Fruit fly (Drosophila melanogaster) whole organism, embryonic: ENCODE measurements around the gene lok.
A peak's percentile ranks its signal among the peaks of the same experiment; 100 is the strongest.

ENCODE experiments used
- Atf-2 ChIP-seq: fragments of 200-800 bp; sonication (Bioruptor generic); optimal IDR thresholded peaks from 2 replicates; lab custom pipeline; 2016; ENCODE audit warnings: missing biosample characterization, missing genetic modification characterization
- Blimp-1 ChIP-seq: fragments of 200-800 bp; sonication (Bioruptor generic); optimal IDR thresholded peaks from 3 replicates; lab custom pipeline; 2018; ENCODE audit warnings: missing biosample characterization, missing genetic modification characterization, mild to moderate bottlenecking, moderate library complexity, missing genetic modification reagents
- Bteb2 ChIP-seq: fragments of 200-800 bp; sonication (Bioruptor generic); optimal IDR thresholded peaks from 2 replicates; lab custom pipeline; 2016; ENCODE audit warnings: missing biosample characterization, missing genetic modification characterization
- C15 ChIP-seq: fragments of 200-800 bp; sonication (Bioruptor generic); IDR thresholded peaks from 3 replicates; pipeline ENCODE4 v1.3.6; 2022; ENCODE audit warnings: missing biosample characterization, missing genetic modification characterization
- CG10366 ChIP-seq: fragments of 200-800 bp; sonication (Bioruptor generic); IDR thresholded peaks from 2 replicates; pipeline ENCODE4 v1.3.6; 2022; ENCODE audit warnings: missing biosample characterization, missing genetic modification characterization
- CG10543 ChIP-seq: fragments of 200-800 bp; sonication (Bioruptor generic); optimal IDR thresholded peaks from 3 replicates; lab custom pipeline; 2017; ENCODE audit warnings: missing biosample characterization, mild to moderate bottlenecking, missing genetic modification characterization, moderate library complexity
- CG10654 ChIP-seq: fragments of 200-800 bp; sonication (Bioruptor generic); optimal IDR thresholded peaks from 2 replicates; lab custom pipeline; 2016; ENCODE audit warnings: missing biosample characterization, missing genetic modification characterization
- CG11504 ChIP-seq: fragments of 200-800 bp; sonication (Bioruptor generic); optimal IDR thresholded peaks from 3 replicates; lab custom pipeline; 2019; ENCODE audit warnings: missing biosample characterization, mild to moderate bottlenecking, missing genetic modification characterization, moderate library complexity
- CG1233 ChIP-seq: fragments of 200-800 bp; sonication (Bioruptor generic); optimal IDR thresholded peaks from 4 replicates; lab custom pipeline; 2018; ENCODE audit warnings: missing biosample characterization, mild to moderate bottlenecking, missing genetic modification characterization
- CG12769 ChIP-seq: fragments of 200-800 bp; sonication (Bioruptor generic); optimal IDR thresholded peaks from 2 replicates; lab custom pipeline; 2019; ENCODE audit warnings: missing biosample characterization, mild to moderate bottlenecking, missing genetic modification characterization, moderate library complexity
- CG15514 ChIP-seq: fragments of 200-800 bp; sonication (Bioruptor generic); optimal IDR thresholded peaks from 3 replicates; lab custom pipeline; 2017; ENCODE audit warnings: missing biosample characterization, missing genetic modification characterization, mild to moderate bottlenecking, moderate library complexity, missing genetic modification reagents
- CG1602 ChIP-seq: fragments of 200-800 bp; sonication (Bioruptor generic); optimal IDR thresholded peaks from 3 replicates; lab custom pipeline; 2016; ENCODE audit warnings: missing biosample characterization, missing genetic modification characterization
- CG17328 ChIP-seq: fragments of 200-800 bp; sonication (Bioruptor generic); IDR thresholded peaks from 2 replicates; pipeline ENCODE4 v1.3.6; 2022; ENCODE audit warnings: missing biosample characterization, missing genetic modification characterization
- CG17361 ChIP-seq: fragments of 200-800 bp; sonication (Bioruptor generic); IDR thresholded peaks from 3 replicates; pipeline ENCODE4 v1.3.6; 2022; ENCODE audit warnings: missing biosample characterization, missing genetic modification characterization
- CG18764 ChIP-seq: fragments of 200-800 bp; sonication (Bioruptor generic); optimal IDR thresholded peaks from 3 replicates; lab custom pipeline; 2016; ENCODE audit warnings: missing biosample characterization, missing genetic modification characterization
- CG2129 ChIP-seq: fragments of 200-800 bp; sonication (Bioruptor generic); IDR thresholded peaks from 2 replicates; pipeline ENCODE4 v1.3.6; 2022; ENCODE audit warnings: missing biosample characterization, missing genetic modification characterization; ENCODE audit not compliant: partially characterized antibody
- CG2712 ChIP-seq: fragments of 200-800 bp; optimal IDR thresholded peaks from 3 replicates; lab custom pipeline; 2019; ENCODE audit warnings: missing biosample characterization, mild to moderate bottlenecking, missing genetic modification characterization, moderate library complexity
- CG33557 ChIP-seq: fragments of 200-800 bp; sonication (Bioruptor generic); optimal IDR thresholded peaks from 2 replicates; lab custom pipeline; 2019; ENCODE audit warnings: missing biosample characterization, mild to moderate bottlenecking, missing genetic modification characterization, moderate library complexity
- CG3847 ChIP-seq: fragments of 200-800 bp; sonication (Bioruptor generic); IDR thresholded peaks from 2 replicates; pipeline ENCODE4 v1.3.6; 2022; ENCODE audit warnings: missing biosample characterization, missing genetic modification characterization
- CG43689 ChIP-seq: fragments of 200-800 bp; sonication (Bioruptor generic); IDR thresholded peaks from 2 replicates; pipeline ENCODE4 v1.3.6; 2022; ENCODE audit warnings: missing biosample characterization, missing genetic modification characterization
- CG4617 ChIP-seq: fragments of 200-800 bp; sonication (Bioruptor generic); optimal IDR thresholded peaks from 3 replicates; lab custom pipeline; 2016; ENCODE audit warnings: missing biosample characterization, missing genetic modification characterization, borderline replicate concordance
- CG4730 ChIP-seq: fragments of 200-800 bp; sonication (Bioruptor generic); IDR thresholded peaks from 2 replicates; pipeline ENCODE4 v1.3.6; 2022; ENCODE audit warnings: missing biosample characterization, missing genetic modification characterization
- CG6689 ChIP-seq: fragments of 200-800 bp; sonication (Bioruptor generic); IDR thresholded peaks from 2 replicates; pipeline ENCODE4 v1.3.6; 2022; ENCODE audit warnings: missing biosample characterization, missing genetic modification characterization
- CG9932 ChIP-seq: fragments of 200-800 bp; sonication (Bioruptor generic); IDR thresholded peaks from 2 replicates; pipeline ENCODE4 v1.3.6; 2022; ENCODE audit warnings: missing biosample characterization, missing genetic modification characterization
- Drgx ChIP-seq: fragments of 200-800 bp; sonication (Bioruptor generic); IDR thresholded peaks from 2 replicates; pipeline ENCODE4 v1.3.6; 2022; ENCODE audit warnings: missing biosample characterization, missing genetic modification characterization
- ERR ChIP-seq: fragments of 200-800 bp; sonication (Bioruptor generic); optimal IDR thresholded peaks from 2 replicates; lab custom pipeline; 2016; ENCODE audit warnings: missing biosample characterization, missing genetic modification characterization
- Fer1 ChIP-seq: fragments of 200-800 bp; sonication (Bioruptor generic); optimal IDR thresholded peaks from 2 replicates; lab custom pipeline; 2017; ENCODE audit warnings: missing biosample characterization, mild to moderate bottlenecking, missing genetic modification characterization
- Fer2 ChIP-seq: fragments of 200-800 bp; sonication (Bioruptor generic); optimal IDR thresholded peaks from 2 replicates; lab custom pipeline; 2018; ENCODE audit warnings: missing biosample characterization, mild to moderate bottlenecking, missing genetic modification characterization, moderate library complexity
- Fer3 ChIP-seq: fragments of 200-800 bp; sonication (Bioruptor generic); optimal IDR thresholded peaks from 2 replicates; lab custom pipeline; 2018; ENCODE audit warnings: missing biosample characterization, mild to moderate bottlenecking, missing genetic modification characterization, moderate library complexity
- H15 ChIP-seq: fragments of 200-800 bp; sonication (Bioruptor generic); IDR thresholded peaks from 3 replicates; pipeline ENCODE4 v1.3.6; 2022; ENCODE audit warnings: missing biosample characterization, missing genetic modification characterization
- Hr51 ChIP-seq, 2 experiments: fragments of 200-800 bp; sonication (Bioruptor generic); optimal IDR thresholded peaks; 2 replicates in 1 of 2; 3 replicates in 1 of 2; lab custom pipeline; 2016 to 2018; ENCODE audit warnings: missing biosample characterization in 2 of 2, missing genetic modification characterization in 2 of 2, mild to moderate bottlenecking in 1 of 2, moderate library complexity in 1 of 2
- Ptx1 ChIP-seq: fragments of 200-800 bp; sonication (Bioruptor generic); IDR thresholded peaks from 2 replicates; pipeline ENCODE4 v1.3.6; 2022; ENCODE audit warnings: missing biosample characterization, missing genetic modification characterization
- Side ChIP-seq: fragments of 200-800 bp; sonication (Bioruptor generic); optimal IDR thresholded peaks from 2 replicates; lab custom pipeline; 2016; ENCODE audit warnings: missing biosample characterization, missing genetic modification characterization
- Taf1 ChIP-seq: fragments of 200-800 bp; sonication (Bioruptor generic); IDR thresholded peaks from 2 replicates; pipeline ENCODE4 v1.3.6; 2022; ENCODE audit warnings: missing biosample characterization, missing genetic modification characterization
- Usf ChIP-seq: fragments of 200-800 bp; sonication (Bioruptor generic); optimal IDR thresholded peaks from 2 replicates; lab custom pipeline; 2017; ENCODE audit warnings: missing genotype, missing biosample characterization, missing genetic modification characterization
- abd-A ChIP-seq: fragments of 200-800 bp; sonication (Bioruptor generic); optimal IDR thresholded peaks from 3 replicates; lab custom pipeline; 2019; ENCODE audit warnings: missing biosample characterization, mild to moderate bottlenecking, missing genetic modification characterization, moderate library complexity
- ase ChIP-seq: fragments of 200-800 bp; sonication (Bioruptor generic); IDR thresholded peaks from 3 replicates; pipeline ENCODE4 v1.3.6; 2022; ENCODE audit warnings: missing biosample characterization, missing genetic modification characterization
- bigmax ChIP-seq: fragments of 200-800 bp; sonication (Bioruptor generic); optimal IDR thresholded peaks from 2 replicates; lab custom pipeline; 2018; ENCODE audit warnings: missing biosample characterization, mild to moderate bottlenecking, missing genetic modification characterization
- cato ChIP-seq: fragments of 200-800 bp; sonication (Bioruptor generic); optimal IDR thresholded peaks from 2 replicates; lab custom pipeline; 2016; ENCODE audit warnings: missing biosample characterization, missing genetic modification characterization, borderline replicate concordance
- ewg ChIP-seq: fragments of 200-800 bp; sonication (Bioruptor generic); optimal IDR thresholded peaks from 3 replicates; lab custom pipeline; 2017; ENCODE audit warnings: mild to moderate bottlenecking, missing biosample characterization, missing genetic modification reagents, missing genetic modification characterization
- ham ChIP-seq: fragments of 200-800 bp; sonication (Bioruptor generic); IDR thresholded peaks from 2 replicates; pipeline ENCODE4 v1.3.6; 2022; ENCODE audit warnings: missing biosample characterization, missing genetic modification characterization
- kay ChIP-seq: fragments of 200-800 bp; sonication (Bioruptor generic); optimal IDR thresholded peaks from 2 replicates; lab custom pipeline; 2016; ENCODE audit warnings: missing biosample characterization, missing genetic modification characterization
- mam ChIP-seq: fragments of 200-800 bp; sonication (Bioruptor generic); optimal IDR thresholded peaks from 3 replicates; lab custom pipeline; 2016; ENCODE audit warnings: missing biosample characterization, missing genetic modification characterization
- pros ChIP-seq: fragments of 200-800 bp; sonication (Bioruptor generic); optimal IDR thresholded peaks from 3 replicates; lab custom pipeline; 2019; ENCODE audit warnings: missing biosample characterization, mild to moderate bottlenecking, missing genetic modification characterization, moderate library complexity
- scrt ChIP-seq: fragments of 200-800 bp; sonication (Bioruptor generic); optimal IDR thresholded peaks from 2 replicates; lab custom pipeline; 2018; ENCODE audit warnings: missing biosample characterization, mild to moderate bottlenecking, missing genetic modification characterization, moderate library complexity
- seq ChIP-seq: fragments of 200-800 bp; sonication (Bioruptor generic); IDR thresholded peaks from 2 replicates; pipeline ENCODE4 v1.3.6; 2022; ENCODE audit warnings: missing biosample characterization, missing genetic modification characterization
- sim ChIP-seq: fragments of 200-800 bp; sonication (Bioruptor generic); IDR thresholded peaks from 2 replicates; pipeline ENCODE4 v1.3.6; 2022; ENCODE audit warnings: missing biosample characterization, missing genetic modification characterization
- sisA ChIP-seq: fragments of 200-800 bp; sonication (Bioruptor generic); IDR thresholded peaks from 2 replicates; pipeline ENCODE4 v1.3.6; 2022; ENCODE audit warnings: missing biosample characterization, missing genetic modification characterization
- zf30C ChIP-seq: fragments of 200-800 bp; sonication (Bioruptor generic); optimal IDR thresholded peaks from 3 replicates; lab custom pipeline; 2018; ENCODE audit warnings: missing biosample characterization, mild to moderate bottlenecking, missing genetic modification characterization

The lok gene

DNA sequence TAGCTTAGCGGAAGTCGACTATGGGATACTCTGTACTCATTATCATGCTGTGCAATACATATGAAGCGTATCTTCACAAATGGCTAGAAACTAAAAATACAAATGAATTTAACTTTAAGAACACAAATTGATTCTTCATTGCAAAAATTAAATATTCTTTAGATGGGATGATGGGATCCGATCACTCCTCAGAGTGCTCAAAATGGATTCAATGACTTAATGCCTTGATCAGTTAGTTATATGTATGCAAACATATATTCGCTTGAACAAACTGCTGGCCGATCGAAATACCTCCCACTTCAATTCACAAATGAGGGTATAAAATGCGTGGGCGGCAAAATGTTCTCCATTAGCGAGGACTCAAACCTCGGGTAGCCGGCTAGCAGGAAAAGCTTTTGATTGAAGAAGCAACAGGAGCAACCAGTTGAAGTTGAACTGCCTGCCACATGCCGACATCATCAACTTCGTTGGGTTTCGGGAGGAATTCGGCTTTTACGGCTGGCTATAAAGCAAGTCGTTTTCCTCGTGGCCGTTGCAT, 33.8 kb upstream of the lok start, which contains the start of gene sNPF (continued):
- TF ChIP-seq CG3847 (GFP tag; lab: Robert Waterston, UW) (0 out of 2 replicates have a peak, but pooled peaks have one; percentile 33), sisA (GFP tag; lab: Robert Waterston, UW) (no peak), CG17361 (no peak), Bteb2 (GFP tag; lab: Kevin White, UChicago) (peak; percentile 40), ase (GFP tag; lab: Robert Waterston, UW) (no peak), CG17328 (GFP tag; lab: Robert Waterston, UW) (no peak), ewg (peak; percentile 8), Side (GFP tag; lab: Kevin White, UChicago) (no peak), C15 (GFP tag; lab: Robert Waterston, UW) (no peak), cato (peak; percentile 15), pros (GFP tag; lab: Kevin White, UChicago) (no peak), sim (GFP tag; lab: Robert Waterston, UW) (no peak), Ptx1 (peak; percentile 61), CG10543 (peak; percentile 47), Taf1 (GFP tag; lab: Robert Waterston, UW) (no peak), zf30C (GFP tag; lab: Kevin White, UChicago) (no peak), CG4617 (GFP tag; lab: Kevin White, UChicago) (no peak), mam (GFP tag; lab: Kevin White, UChicago) (peak; percentile 65)

- TF ChIP-seq sisA (GFP tag; lab: Robert Waterston, UW) = no peak
- TF ChIP-seq Atf-2 (GFP tag; lab: Kevin White, UChicago) = no peak
- no peak for TF ChIP-seq Bteb2 (GFP tag; lab: Kevin White, UChicago)
- no peak for TF ChIP-seq Blimp-1
- no peak for TF ChIP-seq CG11504
- TF ChIP-seq kay (GFP tag; lab: Kevin White, UChicago) = no peak
- TF ChIP-seq CG15514 (GFP tag; lab: Kevin White, UChicago) = peak; percentile 17
- no peak for TF ChIP-seq Fer1 (GFP tag; lab: Kevin White, UChicago)
- no peak for TF ChIP-seq CG6689 (GFP tag; lab: Robert Waterston, UW)
- no peak for TF ChIP-seq Fer3 (tag; lab: Kevin White, UChicago)
- TF ChIP-seq CG1233 (GFP tag; lab: Kevin White, UChicago) = no peak
- no peak for TF ChIP-seq CG33557
- no peak for TF ChIP-seq CG10366
- TF ChIP-seq ERR (GFP tag; lab: Kevin White, UChicago) = no peak
- no peak for TF ChIP-seq Usf
- TF ChIP-seq CG10654 (GFP tag; lab: Kevin White, UChicago) = no peak
- no peak for TF ChIP-seq H15 (GFP tag; lab: Robert Waterston, UW)
- no peak for TF ChIP-seq CG2129 (GFP tag; lab: Robert Waterston, UW)
- no peak for TF ChIP-seq Fer2 (tag; lab: Kevin White, UChicago)
- TF ChIP-seq CG12769 (tag; lab: Kevin White, UChicago) = no peak
- peak; percentile 86 for TF ChIP-seq scrt (GFP tag; lab: Kevin White, UChicago)
- TF ChIP-seq Hr51 (GFP tag; optimal IDR thresholded peaks at IDR 0.05; lab: Kevin White, UChicago) = peak in 1 of 2 experiments; percentile 4
- TF ChIP-seq CG43689 (GFP tag; lab: Robert Waterston, UW) = no peak
- TF ChIP-seq CG1602 (GFP tag; lab: Kevin White, UChicago) = no peak
- TF ChIP-seq ham (GFP tag; lab: Robert Waterston, UW) = no peak
- TF ChIP-seq zf30C (GFP tag; lab: Kevin White, UChicago) = no peak
- no peak for TF ChIP-seq CG18764 (GFP tag; lab: Kevin White, UChicago)
- TF ChIP-seq seq (GFP tag; lab: Robert Waterston, UW) = no peak
- no peak for TF ChIP-seq bigmax (GFP tag; lab: Kevin White, UChicago)
- TF ChIP-seq Drgx = no peak
- no peak for TF ChIP-seq CG9932 (GFP tag; lab: Robert Waterston, UW)
- TF ChIP-seq CG2712 (tag; lab: Kevin White, UChicago) = no peak
- TF ChIP-seq CG4730 (GFP tag; lab: Robert Waterston, UW) = no peak
- peak; percentile 92 for TF ChIP-seq abd-A
Observed at dm6 chr2L:20051172-20051893, 9.9 kb upstream of the lok start.
